Worm (Caenorhabditis elegans): ENCODE data around the gene H04M03.12.
A peak's percentile ranks its signal among the peaks of the same experiment; 100 is the strongest.

Gene H04M03.12

DNA sequence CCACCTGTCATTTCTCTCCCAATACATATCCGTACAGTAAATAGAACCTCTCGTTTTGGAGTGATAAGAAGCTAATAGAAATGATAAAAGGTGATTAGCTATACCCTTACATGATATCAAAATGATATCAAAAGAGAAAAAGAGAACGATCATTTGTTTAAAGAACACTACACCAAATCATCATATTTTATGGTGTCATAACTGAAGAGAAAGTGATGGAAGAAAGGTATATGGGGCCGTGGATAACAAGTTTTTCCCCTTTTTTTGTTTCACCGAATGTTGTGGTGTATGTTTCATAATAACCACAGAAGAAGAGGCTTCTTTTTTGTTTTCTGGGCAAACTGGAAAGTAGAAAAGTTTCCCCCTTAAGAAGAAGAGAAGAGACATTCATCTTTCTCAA lies 44.9 kb downstream of the H04M03.12 start:
- TF ChIP-seq sem-2 (GFP tag; optimal IDR thresholded peaks at IDR 0.05) = no peak
- no peak for TF ChIP-seq nhr-76 (tag; optimal IDR thresholded peaks at IDR 0.05)
- TF ChIP-seq lin-13 (tag; optimal IDR thresholded peaks at IDR 0.05) = no peak

DNA sequence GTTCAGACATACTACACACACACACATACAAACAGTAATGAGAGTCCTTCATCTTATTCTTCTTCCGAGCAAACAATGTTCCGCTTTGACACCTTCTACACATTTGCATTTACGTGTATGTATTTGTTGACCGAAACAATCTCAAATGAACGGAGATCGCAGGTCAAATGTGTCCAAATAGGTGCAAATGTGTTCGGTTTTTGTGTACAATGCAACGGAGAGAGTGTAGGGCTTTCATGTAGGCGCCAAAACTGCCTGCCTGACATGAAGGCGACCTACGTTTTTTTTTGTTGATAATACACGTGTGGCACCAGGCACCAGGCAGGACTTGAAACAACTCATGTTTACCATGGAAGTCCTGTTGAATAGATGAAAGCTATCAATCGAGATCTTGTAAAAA lies 46.2 kb downstream of the H04M03.12 start:
- no peak for TF ChIP-seq ham-2 (GFP tag; optimal IDR thresholded peaks at IDR 0.05)
- TF ChIP-seq ztf-11 (tag; optimal IDR thresholded peaks at IDR 0.05) = no peak
- TF ChIP-seq ceh-39 (tag; optimal IDR thresholded peaks at IDR 0.05) = no peak
- peak; percentile 58 for TF ChIP-seq nhr-2 (tag; optimal IDR thresholded peaks at IDR 0.05)
- no peak for TF ChIP-seq cnd-1 (tag; optimal IDR thresholded peaks at IDR 0.05)
- TF ChIP-seq elt-3 (tag; optimal IDR thresholded peaks at IDR 0.05) = no peak
- no peak for TF ChIP-seq nhr-28 (tag; optimal IDR thresholded peaks at IDR 0.05)
- TF ChIP-seq sem-2 (GFP tag; optimal IDR thresholded peaks at IDR 0.05) = no peak

DNA sequence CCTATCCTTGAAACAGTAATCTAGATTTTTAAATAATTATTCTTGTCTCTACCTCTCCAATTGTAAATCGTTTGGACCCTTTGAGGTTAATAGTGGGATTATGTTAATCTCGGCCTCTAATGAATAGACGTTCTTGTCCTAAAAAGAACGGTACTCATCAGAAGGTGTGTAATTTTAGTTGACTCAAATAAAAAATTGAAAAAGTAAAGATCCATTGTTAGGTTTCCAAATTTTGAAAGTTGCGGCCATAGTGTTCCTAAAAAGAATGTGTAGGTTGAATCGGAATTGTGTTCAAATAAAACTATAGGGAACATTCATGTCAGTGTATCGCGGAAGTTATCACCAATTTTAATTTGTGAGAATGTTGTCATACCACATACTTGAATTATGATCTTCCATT lies 47.5 kb downstream of the H04M03.12 start:
- TF ChIP-seq nhr-12 (tag; optimal IDR thresholded peaks at IDR 0.05) = no peak
- TF ChIP-seq ztf-11 (tag; optimal IDR thresholded peaks at IDR 0.05) = no peak
- no peak for TF ChIP-seq drap-1 (GFP tag; optimal IDR thresholded peaks at IDR 0.05)
- TF ChIP-seq pha-4 (tag; optimal IDR thresholded peaks at IDR 0.05) = no peak
- TF ChIP-seq flh-1 (GFP tag; optimal IDR thresholded peaks at IDR 0.05) = no peak
- no peak for TF ChIP-seq mls-2 (tag; optimal IDR thresholded peaks at IDR 0.05)
- TF ChIP-seq lin-32 (GFP tag; optimal IDR thresholded peaks at IDR 0.05) = no peak
- no peak for TF ChIP-seq ceh-43 (GFP tag; optimal IDR thresholded peaks at IDR 0.05)
- no peak for TF ChIP-seq elt-1 (tag; optimal IDR thresholded peaks at IDR 0.05; ENCODE audit: borderline replicate concordance, insufficient read depth)

DNA sequence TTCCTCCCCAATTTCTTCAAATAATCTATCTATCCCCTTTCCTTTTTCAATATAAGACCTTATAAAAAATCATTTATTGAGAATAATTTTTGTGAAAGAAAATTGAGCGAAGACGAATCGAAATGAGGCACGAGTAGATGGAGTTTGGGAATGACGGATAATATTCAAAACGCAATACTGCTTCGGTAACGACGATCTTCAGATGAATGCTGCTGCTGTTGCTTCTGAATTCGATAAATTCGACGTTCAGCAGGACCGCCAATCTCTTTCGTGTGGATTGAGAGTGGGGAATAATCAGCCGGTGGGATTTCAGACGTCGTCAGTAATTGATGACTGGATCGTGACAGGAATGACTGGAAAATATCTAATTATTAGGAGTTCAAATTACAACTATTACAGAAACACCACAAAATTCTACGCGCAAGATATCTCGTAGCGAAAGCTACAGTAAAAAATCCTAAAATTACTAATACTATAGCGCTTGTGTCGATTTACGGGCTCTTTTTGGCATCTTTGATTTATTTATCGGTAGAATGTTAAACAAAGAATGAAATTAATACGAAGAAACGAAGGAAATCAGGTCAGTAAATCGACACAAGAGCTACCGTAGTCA lies 52.3 kb downstream of the H04M03.12 start:
- TF ChIP-seq drap-1 (GFP tag; optimal IDR thresholded peaks at IDR 0.05) = no peak
- TF ChIP-seq lin-32 (GFP tag; optimal IDR thresholded peaks at IDR 0.05) = no peak
- no peak for TF ChIP-seq ces-1 (GFP tag; optimal IDR thresholded peaks at IDR 0.05)
- no peak for TF ChIP-seq nhr-2 (tag; optimal IDR thresholded peaks at IDR 0.05)
- TF ChIP-seq tbx-8 (GFP tag; optimal IDR thresholded peaks at IDR 0.05) = no peak
- no peak for TF ChIP-seq hlh-1 (tag; optimal IDR thresholded peaks at IDR 0.05)
- no peak for TF ChIP-seq ceh-83 (GFP tag; optimal IDR thresholded peaks at IDR 0.05)
- TF ChIP-seq ceh-43 (GFP tag; optimal IDR thresholded peaks at IDR 0.05) = no peak
- TF ChIP-seq mep-1 (tag; optimal IDR thresholded peaks at IDR 0.05) = no peak
- no peak for TF ChIP-seq zip-8 (tag; optimal IDR thresholded peaks at IDR 0.05)
